Worm (Caenorhabditis elegans): ENCODE data around the gene hars-1.

Gene hars-1

ce11 chrIV:10894255-10894654 lies 35.5 kb downstream of the hars-1 start, which contains the start of gene srlf-14:
srlf-14 (minus strand) TSS chrIV:10894355.
- no peak for TF ChIP-seq ref-1 (GFP tag; conservative IDR thresholded peaks at IDR 0.05)
- TF ChIP-seq cog-1 (tag; optimal IDR thresholded peaks at IDR 0.05), result no peak
- TF ChIP-seq klf-2 (GFP tag; conservative IDR thresholded peaks at IDR 0.05), result no peak

ce11 chrIV:10896512-10896911 lies 37.8 kb downstream of the hars-1 start, which contains the start of gene srlf-13:
srlf-13 (minus strand) TSS chrIV:10896612.
- TF ChIP-seq ref-1 (GFP tag; conservative IDR thresholded peaks at IDR 0.05) (no peak), ztf-29 (GFP tag; IDR thresholded peaks at IDR 0.05) (no peak), tab-1 (GFP tag; IDR thresholded peaks at IDR 0.05) (no peak), T22C8.4 (GFP tag; IDR thresholded peaks at IDR 0.05) (no peak), klf-2 (GFP tag; conservative IDR thresholded peaks at IDR 0.05) (no peak), ztf-23 (GFP tag; IDR thresholded peaks at IDR 0.05) (no peak), med-1 (GFP tag; optimal IDR thresholded peaks at IDR 0.05; ENCODE audit: insufficient read depth) (no peak), cog-1 (tag; optimal IDR thresholded peaks at IDR 0.05) (no peak), flt-1 (GFP tag; IDR thresholded peaks at IDR 0.05) (no peak)

ce11 chrIV:10898160-10898559 lies 39.4 kb downstream of the hars-1 start:
- TF ChIP-seq T22C8.4 (GFP tag; IDR thresholded peaks at IDR 0.05) (no peak), cog-1 (tag; optimal IDR thresholded peaks at IDR 0.05) (no peak), tab-1 (GFP tag; IDR thresholded peaks at IDR 0.05) (no peak), flt-1 (GFP tag; IDR thresholded peaks at IDR 0.05) (no peak), med-1 (GFP tag; optimal IDR thresholded peaks at IDR 0.05; ENCODE audit: insufficient read depth) (no peak), klf-2 (GFP tag; conservative IDR thresholded peaks at IDR 0.05) (no peak), ztf-29 (GFP tag; IDR thresholded peaks at IDR 0.05) (no peak), ref-1 (GFP tag; conservative IDR thresholded peaks at IDR 0.05) (no peak), ztf-23 (GFP tag; IDR thresholded peaks at IDR 0.05) (no peak)

ce11 chrIV:10899091-10899490 lies 40.3 kb downstream of the hars-1 start, which contains the start of the genes F13E9.9 and F13E9.19:
F13E9.9 (minus strand) TSS chrIV:10899191.
F13E9.19 (plus strand) TSS chrIV:10899406.
- TF ChIP-seq med-1 (GFP tag; optimal IDR thresholded peaks at IDR 0.05; ENCODE audit: insufficient read depth), result no peak
- TF ChIP-seq T22C8.4 (GFP tag; IDR thresholded peaks at IDR 0.05), result no peak
- TF ChIP-seq ztf-23 (GFP tag; IDR thresholded peaks at IDR 0.05), result no peak
- no peak for TF ChIP-seq klf-2 (GFP tag; conservative IDR thresholded peaks at IDR 0.05)
- TF ChIP-seq tab-1 (GFP tag; IDR thresholded peaks at IDR 0.05), result no peak
- TF ChIP-seq cog-1 (tag; optimal IDR thresholded peaks at IDR 0.05), result no peak
- TF ChIP-seq ztf-29 (GFP tag; IDR thresholded peaks at IDR 0.05), result no peak
- TF ChIP-seq ref-1 (GFP tag; conservative IDR thresholded peaks at IDR 0.05), result no peak
- TF ChIP-seq flt-1 (GFP tag; IDR thresholded peaks at IDR 0.05), result no peak

ce11 chrIV:10900083-10900482 lies 41.3 kb downstream of the hars-1 start, which contains the start of gene srlf-30:
srlf-30 (plus strand) TSS chrIV:10900383.
- TF ChIP-seq T22C8.4 (GFP tag; IDR thresholded peaks at IDR 0.05) (no peak), tab-1 (GFP tag; IDR thresholded peaks at IDR 0.05) (no peak), flt-1 (GFP tag; IDR thresholded peaks at IDR 0.05) (no peak), ztf-29 (GFP tag; IDR thresholded peaks at IDR 0.05) (no peak), ztf-23 (GFP tag; IDR thresholded peaks at IDR 0.05) (no peak)

- no peak for TF ChIP-seq flt-1 (GFP tag; IDR thresholded peaks at IDR 0.05)
- TF ChIP-seq tab-1 (GFP tag; IDR thresholded peaks at IDR 0.05), result no peak
- no peak for TF ChIP-seq ref-1 (GFP tag; conservative IDR thresholded peaks at IDR 0.05)
- TF ChIP-seq cog-1 (tag; optimal IDR thresholded peaks at IDR 0.05), result no peak
- TF ChIP-seq med-1 (GFP tag; optimal IDR thresholded peaks at IDR 0.05; ENCODE audit: insufficient read depth), result no peak
- no peak for TF ChIP-seq klf-2 (GFP tag; conservative IDR thresholded peaks at IDR 0.05)
- TF ChIP-seq ztf-29 (GFP tag; IDR thresholded peaks at IDR 0.05), result no peak
- TF ChIP-seq ztf-23 (GFP tag; IDR thresholded peaks at IDR 0.05), result no peak
- no peak for TF ChIP-seq T22C8.4 (GFP tag; IDR thresholded peaks at IDR 0.05)
These were observed 43.7 kb downstream of the hars-1 start for ce11 chrIV:10902476-10902875.

- TF ChIP-seq ztf-23 (GFP tag; IDR thresholded peaks at IDR 0.05) (no peak), med-1 (GFP tag; optimal IDR thresholded peaks at IDR 0.05; ENCODE audit: insufficient read depth) (no peak), cog-1 (tag; optimal IDR thresholded peaks at IDR 0.05) (no peak), ref-1 (GFP tag; conservative IDR thresholded peaks at IDR 0.05) (no peak), klf-2 (GFP tag; conservative IDR thresholded peaks at IDR 0.05) (no peak), flt-1 (GFP tag; IDR thresholded peaks at IDR 0.05) (no peak), tab-1 (GFP tag; IDR thresholded peaks at IDR 0.05) (no peak), T22C8.4 (GFP tag; IDR thresholded peaks at IDR 0.05) (no peak), ztf-29 (GFP tag; IDR thresholded peaks at IDR 0.05) (no peak)
These were observed 45.5 kb downstream of the hars-1 start, which contains the start of gene ZK596.3 for ce11 chrIV:10904282-10904681. ZK596.3 (minus strand) TSS chrIV:10904382.

ce11 chrIV:10909206-10909605 lies 50.4 kb downstream of the hars-1 start, which contains the start of gene ZK596.2:
ZK596.2 (minus strand) TSS chrIV:10909306.
- TF ChIP-seq ztf-23 (GFP tag; IDR thresholded peaks at IDR 0.05) (no peak), cog-1 (tag; optimal IDR thresholded peaks at IDR 0.05) (no peak), tab-1 (GFP tag; IDR thresholded peaks at IDR 0.05) (no peak), ztf-29 (GFP tag; IDR thresholded peaks at IDR 0.05) (no peak), flt-1 (GFP tag; IDR thresholded peaks at IDR 0.05) (no peak), T22C8.4 (GFP tag; IDR thresholded peaks at IDR 0.05) (no peak), ref-1 (GFP tag; conservative IDR thresholded peaks at IDR 0.05) (no peak), klf-2 (GFP tag; conservative IDR thresholded peaks at IDR 0.05) (no peak), med-1 (GFP tag; optimal IDR thresholded peaks at IDR 0.05; ENCODE audit: insufficient read depth) (no peak)

- TF ChIP-seq cog-1 (tag; optimal IDR thresholded peaks at IDR 0.05) (no peak), ref-1 (GFP tag; conservative IDR thresholded peaks at IDR 0.05) (no peak), ztf-23 (GFP tag; IDR thresholded peaks at IDR 0.05) (no peak), klf-2 (GFP tag; conservative IDR thresholded peaks at IDR 0.05) (no peak)
These were observed 51.0 kb downstream of the hars-1 start, which contains the start of gene pyk-2 for ce11 chrIV:10909708-10910107. pyk-2 (plus strand) TSS chrIV:10909913.
